Fruit fly (Drosophila melanogaster): ENCODE results near the gene mtg.

mtg gene

DNA sequence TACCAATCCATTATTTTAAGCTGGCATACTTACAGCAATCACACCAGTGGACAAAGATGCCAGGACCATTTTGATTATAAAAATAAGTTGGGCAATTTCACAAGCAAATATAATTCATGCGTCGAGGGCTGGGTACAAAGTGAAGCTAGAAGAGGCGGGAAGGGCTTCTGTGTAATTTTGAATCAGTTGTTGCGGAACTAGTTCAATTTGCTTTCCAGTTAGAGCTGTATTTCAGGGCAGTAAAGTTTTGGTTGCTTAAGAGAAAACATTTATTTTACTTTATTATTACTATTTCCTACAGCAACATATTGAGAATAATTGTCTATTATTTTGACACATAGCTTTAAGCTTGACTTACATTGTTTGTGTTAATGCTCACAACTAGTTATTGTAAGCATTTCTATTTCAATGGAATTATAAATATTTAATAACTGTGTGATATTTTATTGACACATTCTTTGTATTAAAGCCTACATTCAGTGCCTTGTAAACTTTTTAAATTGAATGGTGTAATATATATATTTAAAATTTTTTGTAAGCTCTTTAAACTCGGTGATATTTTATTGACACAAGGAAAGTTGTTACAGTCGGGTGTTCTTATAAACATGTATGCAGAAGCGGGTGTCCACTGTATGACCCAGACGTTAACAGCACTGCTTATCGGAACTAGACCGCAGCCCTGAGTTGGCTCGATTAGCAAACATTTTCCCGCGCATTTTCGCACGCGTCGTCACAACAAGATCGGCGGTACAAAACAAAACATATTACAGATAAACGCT is 14.2 kb downstream of the mtg start, which contains the start of the genes RPA1 and Mcm2 (continued):
- TF ChIP-seq CG15514 (GFP tag; optimal IDR thresholded peaks at IDR 0.05) = peak; percentile 98
- no peak for TF ChIP-seq Hr39 (optimal IDR thresholded peaks at IDR 0.05)
- peak; percentile 73 for TF ChIP-seq CG11085 (GFP tag; IDR thresholded peaks at IDR 0.05)
- peak; percentile 91 for TF ChIP-seq Rfx (GFP tag; IDR thresholded peaks at IDR 0.05)
- TF ChIP-seq Side (GFP tag; optimal IDR thresholded peaks at IDR 0.05) = peak; percentile 5
- TF ChIP-seq CG7839 (tag; optimal IDR thresholded peaks at IDR 0.05) = peak; percentile 81
- no peak for TF ChIP-seq Neu2 (GFP tag; optimal IDR thresholded peaks at IDR 0.05; ENCODE audit: borderline replicate concordance)
- TF ChIP-seq H15 (GFP tag; IDR thresholded peaks at IDR 0.05) = peak; percentile 79; the same call in 2 of the 3 replicates
- TF ChIP-seq Meics (GFP tag; optimal IDR thresholded peaks at IDR 0.05) = peak; percentile 74
- no peak for TF ChIP-seq br (optimal IDR thresholded peaks at IDR 0.05)
- TF ChIP-seq Optix (GFP tag; IDR thresholded peaks at IDR 0.05) = no peak; the same call in 2 of the 3 replicates
- no peak for TF ChIP-seq PHDP (tag; optimal IDR thresholded peaks at IDR 0.05)
- TF ChIP-seq ac (GFP tag; optimal IDR thresholded peaks at IDR 0.05) = no peak
- TF ChIP-seq zf30C (GFP tag; optimal IDR thresholded peaks at IDR 0.05) = no peak
- TF ChIP-seq CG10366 (GFP tag; IDR thresholded peaks at IDR 0.05) = peak; percentile 71
- no peak for TF ChIP-seq NK7.1 (GFP tag; optimal IDR thresholded peaks at IDR 0.05)
- no peak for TF ChIP-seq luna (GFP tag; optimal IDR thresholded peaks at IDR 0.05)
- TF ChIP-seq CG43689 (GFP tag; IDR thresholded peaks at IDR 0.05) = no peak
- TF ChIP-seq CG10959 (GFP tag; IDR thresholded peaks at IDR 0.05) = peak; percentile 51
- no peak for TF ChIP-seq odd (GFP tag; optimal IDR thresholded peaks at IDR 0.05)
- TF ChIP-seq CG7745 (tag; optimal IDR thresholded peaks at IDR 0.05) = no peak
- peak; percentile 48; the same call in 1 of the 2 replicates for TF ChIP-seq Rx (GFP tag; IDR thresholded peaks at IDR 0.05)
- TF ChIP-seq oc (tag; optimal IDR thresholded peaks at IDR 0.05) = peak; percentile 40
- peak; percentile 60 for TF ChIP-seq ap (GFP tag; IDR thresholded peaks at IDR 0.05)
- TF ChIP-seq ind (GFP tag; optimal IDR thresholded peaks at IDR 0.05) = peak; percentile 87
- no peak for TF ChIP-seq Atf3 (GFP tag; optimal IDR thresholded peaks at IDR 0.05)
- TF ChIP-seq ATbp (GFP tag; optimal IDR thresholded peaks at IDR 0.05) = peak; percentile 38
- TF ChIP-seq CG14710 (tag; optimal IDR thresholded peaks at IDR 0.05) = peak; percentile 82
- peak; percentile 51 for TF ChIP-seq Nf-YB (GFP tag; optimal IDR thresholded peaks at IDR 0.05)
- TF ChIP-seq zen (tag; optimal IDR thresholded peaks at IDR 0.05) = peak; percentile 38
- TF ChIP-seq CG17612 (GFP tag; IDR thresholded peaks at IDR 0.05) = no peak
- peak; percentile 55; the same call in 1 of the 2 replicates for TF ChIP-seq ttk (GFP tag; IDR thresholded peaks at IDR 0.05)
- no peak for TF ChIP-seq Tbp (GFP tag; optimal IDR thresholded peaks at IDR 0.05)
- TF ChIP-seq CG1024 (GFP tag; IDR thresholded peaks at IDR 0.05) = peak; percentile 35
- peak; percentile 88 for TF ChIP-seq Xbp1 (GFP tag; optimal IDR thresholded peaks at IDR 0.05)
- no peak for TF ChIP-seq CG4854 (GFP tag; optimal IDR thresholded peaks at IDR 0.05)
- peak; percentile 89 for TF ChIP-seq Hr3 (GFP tag; optimal IDR thresholded peaks at IDR 0.05)
- TF ChIP-seq CG8359 (GFP tag; optimal IDR thresholded peaks at IDR 0.05; ENCODE audit: borderline replicate concordance) = peak; percentile 33
- TF ChIP-seq p53 (GFP tag; optimal IDR thresholded peaks at IDR 0.05) = peak; percentile 14
- peak; percentile 68 for TF ChIP-seq Fer3 (tag; optimal IDR thresholded peaks at IDR 0.05)
- peak; percentile 74 for TF ChIP-seq fd3F (GFP tag; optimal IDR thresholded peaks at IDR 0.05)
- TF ChIP-seq exex (tag; optimal IDR thresholded peaks at IDR 0.05) = no peak
- peak; percentile 91 for TF ChIP-seq sens (GFP tag)
- peak; percentile 29 for TF ChIP-seq CG31388 (GFP tag; optimal IDR thresholded peaks at IDR 0.05)
- peak; percentile 68 for TF ChIP-seq CG10147 (GFP tag; optimal IDR thresholded peaks at IDR 0.05)
- peak; percentile 76 for TF ChIP-seq kni (GFP tag; optimal IDR thresholded peaks at IDR 0.05)
- TF ChIP-seq CG17802 (tag; optimal IDR thresholded peaks at IDR 0.05) = peak; percentile 15
- TF ChIP-seq CG15479 (GFP tag; optimal IDR thresholded peaks at IDR 0.05) = no peak
- TF ChIP-seq MESR4 (GFP tag; optimal IDR thresholded peaks at IDR 0.05) = peak; percentile 42
- TF ChIP-seq gsb-n (tag; optimal IDR thresholded peaks at IDR 0.05) = peak; percentile 33

Measured in whole organism, embryonic.